Fruit fly (Drosophila melanogaster) whole organism, embryonic: ENCODE data around the gene fok.

ENCODE experiments used
- Atf-2 ChIP-seq: fragments of 200-800 bp; sonication (Bioruptor generic); optimal IDR thresholded peaks from 2 replicates; lab custom pipeline; 2016; ENCODE audit warnings: missing biosample characterization, missing genetic modification characterization
- BEAF-32 ChIP-seq: fragments of 200-800 bp; sonication (Bioruptor generic); optimal IDR thresholded peaks from 3 replicates; lab custom pipeline; 2017; ENCODE audit warnings: missing biosample characterization, missing genetic modification characterization, mild to moderate bottlenecking, moderate library complexity, missing genetic modification reagents
- BtbVII ChIP-seq: fragments of 200-800 bp; sonication (Bioruptor generic); optimal IDR thresholded peaks from 3 replicates; lab custom pipeline; 2017; ENCODE audit warnings: missing biosample characterization, mild to moderate bottlenecking, missing genetic modification characterization
- CG10274 ChIP-seq: fragments of 200-800 bp; sonication (Bioruptor generic); optimal IDR thresholded peaks from 3 replicates; lab custom pipeline; 2017; ENCODE audit warnings: missing biosample characterization, mild to moderate bottlenecking, missing genetic modification characterization
- CG10321 ChIP-seq: fragments of 200-800 bp; sonication (Bioruptor generic); IDR thresholded peaks from 2 replicates; pipeline ENCODE4 v1.3.6; 2022; ENCODE audit warnings: missing biosample characterization, missing genetic modification characterization
- CG11723 ChIP-seq: fragments of 200-800 bp; sonication (Bioruptor generic); optimal IDR thresholded peaks from 2 replicates; lab custom pipeline; 2017; ENCODE audit warnings: missing biosample characterization, mild to moderate bottlenecking, missing genetic modification characterization
- CG13296 ChIP-seq: fragments of 200-800 bp; sonication (Bioruptor generic); optimal IDR thresholded peaks from 3 replicates; lab custom pipeline; 2018; ENCODE audit warnings: missing biosample characterization, mild to moderate bottlenecking, missing genetic modification characterization
- CG14710 ChIP-seq: fragments of 200-800 bp; sonication (Bioruptor generic); optimal IDR thresholded peaks from 3 replicates; lab custom pipeline; 2019; ENCODE audit warnings: missing biosample characterization, mild to moderate bottlenecking, missing genetic modification characterization, moderate library complexity
- CG14860 ChIP-seq: fragments of 200-800 bp; sonication (Bioruptor generic); IDR thresholded peaks from 3 replicates; pipeline ENCODE4 v1.3.6; 2022; ENCODE audit warnings: missing biosample characterization, missing genetic modification characterization; ENCODE audit not compliant: partially characterized antibody
- CG15269 ChIP-seq: fragments of 200-800 bp; sonication (Bioruptor generic); optimal IDR thresholded peaks from 2 replicates; lab custom pipeline; 2018; ENCODE audit warnings: missing biosample characterization, mild to moderate bottlenecking, missing genetic modification characterization, moderate library complexity
- CG15514 ChIP-seq: fragments of 200-800 bp; sonication (Bioruptor generic); optimal IDR thresholded peaks from 3 replicates; lab custom pipeline; 2017; ENCODE audit warnings: missing biosample characterization, missing genetic modification characterization, mild to moderate bottlenecking, moderate library complexity, missing genetic modification reagents
- CG15601 ChIP-seq: fragments of 200-800 bp; sonication (Bioruptor generic); optimal IDR thresholded peaks from 3 replicates; lab custom pipeline; 2019; ENCODE audit warnings: missing biosample characterization, mild to moderate bottlenecking, missing genetic modification characterization, moderate library complexity
- CG17912 ChIP-seq: fragments of 200-800 bp; sonication (Bioruptor generic); optimal IDR thresholded peaks from 2 replicates; lab custom pipeline; 2018; ENCODE audit warnings: missing biosample characterization, mild to moderate bottlenecking, missing genetic modification characterization
- CG2199 ChIP-seq: fragments of 200-800 bp; sonication (Bioruptor generic); IDR thresholded peaks from 3 replicates; pipeline ENCODE4 v1.3.6; 2022; ENCODE audit warnings: missing biosample characterization, missing genetic modification characterization
- CG2712 ChIP-seq: fragments of 200-800 bp; optimal IDR thresholded peaks from 3 replicates; lab custom pipeline; 2019; ENCODE audit warnings: missing biosample characterization, mild to moderate bottlenecking, missing genetic modification characterization, moderate library complexity
- CG32772 ChIP-seq: fragments of 200-800 bp; sonication (Bioruptor generic); IDR thresholded peaks from 2 replicates; pipeline ENCODE4 v1.3.6; 2022; ENCODE audit warnings: missing biosample characterization, missing genetic modification characterization
- CG8290 ChIP-seq, 3 experiments: fragments of 200-800 bp; sonication (Bioruptor generic); optimal IDR thresholded peaks; 2 replicates each; lab custom pipeline; 2016 to 2019; ENCODE audit warnings: missing biosample characterization in 3 of 3, missing genetic modification characterization in 3 of 3, mild to moderate bottlenecking in 2 of 3, moderate library complexity in 1 of 3
- D ChIP-seq, 2 experiments: fragments of 200-800 bp in 1 of 2; fragments of >200 bp in 1 of 2; sonication (Bioruptor generic) in 1 of 2; optimal IDR thresholded peaks; 2 replicates in 1 of 2; 3 replicates in 1 of 2; lab custom pipeline; 2017; ENCODE audit warnings: mild to moderate bottlenecking in 1 of 2, missing biosample characterization in 1 of 2, missing genetic modification characterization in 1 of 2, missing genetic modification reagents in 1 of 2
- Eip74EF ChIP-seq, 2 experiments: fragments of 200-800 bp in 1 of 2; fragments of >200 bp in 1 of 2; sonication (Bioruptor generic) in 1 of 2; optimal IDR thresholded peaks; 2 replicates each; lab custom pipeline; 2017 to 2019; ENCODE audit warnings: missing biosample characterization in 2 of 2, missing genetic modification characterization in 2 of 2, mild to moderate bottlenecking in 1 of 2, moderate library complexity in 1 of 2
- Elba2 ChIP-seq: fragments of 200-800 bp; sonication (Bioruptor generic); optimal IDR thresholded peaks from 3 replicates; lab custom pipeline; 2016; ENCODE audit warnings: missing biosample characterization, missing genetic modification characterization
- Ets97D ChIP-seq: fragments of 200-800 bp; sonication (Bioruptor generic); optimal IDR thresholded peaks from 3 replicates; lab custom pipeline; 2016; ENCODE audit warnings: missing biosample characterization, missing genetic modification characterization
- Hmr ChIP-seq: fragments of 200-800 bp; sonication (Bioruptor generic); optimal IDR thresholded peaks from 3 replicates; lab custom pipeline; 2017; ENCODE audit warnings: mild to moderate bottlenecking, missing biosample characterization, missing genetic modification reagents, missing genetic modification characterization
- Hr39 ChIP-seq: fragments of >200 bp; optimal IDR thresholded peaks from 2 replicates; lab custom pipeline; 2017
- MESR4 ChIP-seq: fragments of 200-800 bp; sonication (Bioruptor generic); optimal IDR thresholded peaks from 2 replicates; lab custom pipeline; 2018; ENCODE audit warnings: missing biosample characterization, mild to moderate bottlenecking, missing genetic modification characterization, moderate library complexity
- Mad ChIP-seq: fragments of 200-800 bp; sonication (Bioruptor generic); optimal IDR thresholded peaks from 2 replicates; lab custom pipeline; 2016; ENCODE audit warnings: missing biosample characterization, missing genetic modification characterization
- Poxn ChIP-seq: fragments of 200-800 bp; sonication (Bioruptor generic); IDR thresholded peaks from 2 replicates; pipeline ENCODE4 v1.3.6; 2022; ENCODE audit warnings: missing biosample characterization, missing genetic modification characterization
- Rfx ChIP-seq: fragments of 200-800 bp; sonication (Bioruptor generic); IDR thresholded peaks from 2 replicates; pipeline ENCODE4 v1.3.6; 2022; ENCODE audit warnings: missing biosample characterization, missing genetic modification characterization
- TFAM ChIP-seq: fragments of 200-800 bp; sonication (Bioruptor generic); optimal IDR thresholded peaks from 2 replicates; lab custom pipeline; 2017; ENCODE audit warnings: missing biosample characterization, missing genetic modification characterization, inconsistent platforms
- YL-1 ChIP-seq: fragments of 200-800 bp; sonication (Bioruptor generic); optimal IDR thresholded peaks from 3 replicates; lab custom pipeline; 2017; ENCODE audit warnings: missing biosample characterization, mild to moderate bottlenecking, missing genetic modification characterization
- ap ChIP-seq: fragments of 200-800 bp; sonication (Bioruptor generic); IDR thresholded peaks from 2 replicates; pipeline ENCODE4 v1.3.6; 2022; ENCODE audit warnings: missing biosample characterization, missing genetic modification characterization
- ara ChIP-seq: fragments of 200-800 bp; sonication (Bioruptor generic); IDR thresholded peaks from 2 replicates; pipeline ENCODE4 v1.3.6; 2022; ENCODE audit warnings: missing biosample characterization, missing genetic modification characterization
- bigmax ChIP-seq: fragments of 200-800 bp; sonication (Bioruptor generic); optimal IDR thresholded peaks from 2 replicates; lab custom pipeline; 2018; ENCODE audit warnings: missing biosample characterization, mild to moderate bottlenecking, missing genetic modification characterization
- chm ChIP-seq: fragments of 200-800 bp; sonication (Bioruptor generic); IDR thresholded peaks from 2 replicates; pipeline ENCODE4 v1.3.6; 2022; ENCODE audit warnings: missing biosample characterization, missing genetic modification characterization
- cwo ChIP-seq: fragments of 200-800 bp; sonication (Bioruptor generic); optimal IDR thresholded peaks from 3 replicates; lab custom pipeline; 2017; ENCODE audit warnings: missing biosample characterization, missing genetic modification characterization, mild to moderate bottlenecking, moderate library complexity, missing genetic modification reagents
- ewg ChIP-seq: fragments of 200-800 bp; sonication (Bioruptor generic); optimal IDR thresholded peaks from 3 replicates; lab custom pipeline; 2017; ENCODE audit warnings: mild to moderate bottlenecking, missing biosample characterization, missing genetic modification reagents, missing genetic modification characterization
- exex ChIP-seq: fragments of 200-800 bp; sonication (Bioruptor generic); optimal IDR thresholded peaks from 4 replicates; lab custom pipeline; 2018; ENCODE audit warnings: missing biosample characterization, mild to moderate bottlenecking, missing genetic modification characterization, moderate library complexity
- gce ChIP-seq: fragments of 200-800 bp; sonication (Bioruptor generic); IDR thresholded peaks from 3 replicates; pipeline ENCODE4 v1.3.6; 2022; ENCODE audit warnings: missing biosample characterization, missing genetic modification characterization
- grau ChIP-seq: fragments of 200-800 bp; optimal IDR thresholded peaks from 3 replicates; lab custom pipeline; 2019; ENCODE audit warnings: missing biosample characterization, mild to moderate bottlenecking, missing genetic modification characterization, moderate library complexity
- kay ChIP-seq: fragments of 200-800 bp; sonication (Bioruptor generic); optimal IDR thresholded peaks from 2 replicates; lab custom pipeline; 2016; ENCODE audit warnings: missing biosample characterization, missing genetic modification characterization
- luna ChIP-seq: fragments of 200-800 bp; sonication (Bioruptor generic); optimal IDR thresholded peaks from 2 replicates; lab custom pipeline; 2016; ENCODE audit warnings: missing biosample characterization, missing genetic modification characterization
- nerfin-1 ChIP-seq: fragments of 200-800 bp; sonication (Bioruptor generic); optimal IDR thresholded peaks from 3 replicates; lab custom pipeline; 2019; ENCODE audit warnings: missing biosample characterization, mild to moderate bottlenecking, missing genetic modification characterization, moderate library complexity
- nmo ChIP-seq: fragments of 200-800 bp; sonication (Bioruptor generic); optimal IDR thresholded peaks from 2 replicates; lab custom pipeline; 2018; ENCODE audit warnings: missing biosample characterization, mild to moderate bottlenecking, missing genetic modification characterization, moderate library complexity
- p53 ChIP-seq: fragments of 200-800 bp; sonication (Bioruptor generic); optimal IDR thresholded peaks from 2 replicates; lab custom pipeline; 2016; ENCODE audit warnings: missing biosample characterization, missing genetic modification characterization
- phol ChIP-seq: fragments of 200-800 bp; sonication (Bioruptor generic); optimal IDR thresholded peaks from 3 replicates; lab custom pipeline; 2018; ENCODE audit warnings: missing biosample characterization, mild to moderate bottlenecking, missing genetic modification characterization, moderate library complexity
- pzg ChIP-seq: fragments of 200-800 bp; sonication (Bioruptor generic); optimal IDR thresholded peaks from 3 replicates; lab custom pipeline; 2018; ENCODE audit warnings: missing biosample characterization, mild to moderate bottlenecking, missing genetic modification characterization, moderate library complexity
- ro ChIP-seq: fragments of 200-800 bp; sonication (Bioruptor generic); IDR thresholded peaks from 2 replicates; pipeline ENCODE4 v1.3.6; 2022; ENCODE audit warnings: missing biosample characterization, missing genetic modification characterization
- stwl ChIP-seq: fragments of 200-800 bp; sonication (Bioruptor generic); optimal IDR thresholded peaks from 3 replicates; lab custom pipeline; 2018; ENCODE audit warnings: missing biosample characterization, mild to moderate bottlenecking, missing genetic modification characterization, moderate library complexity
- tio ChIP-seq: fragments of 200-800 bp; sonication (Bioruptor generic); optimal IDR thresholded peaks from 2 replicates; lab custom pipeline; 2017; ENCODE audit warnings: missing biosample characterization, missing genetic modification characterization, inconsistent platforms
- vfl ChIP-seq: fragments of 200-800 bp; sonication (Bioruptor generic); optimal IDR thresholded peaks from 2 replicates; lab custom pipeline; 2016; ENCODE audit warnings: missing biosample characterization, missing genetic modification characterization
- vvl ChIP-seq: fragments of 200-800 bp; sonication (Bioruptor generic); IDR thresholded peaks from 2 replicates; pipeline ENCODE4 v1.3.6; 2022; ENCODE audit warnings: missing biosample characterization, missing genetic modification characterization

fok gene

dm6 chr2L:20066233-20066650, 18.6 kb downstream of the fok start, which contains the start of gene bwa (continued):
- TF ChIP-seq D (optimal IDR thresholded peaks at IDR 0.05; lab: Kevin White, UChicago) (no peak), D (GFP tag; optimal IDR thresholded peaks at IDR 0.05; lab: Kevin White, UChicago) (no peak), CG15514 (GFP tag; lab: Kevin White, UChicago) (peak; percentile 64), BEAF-32 (peak; percentile 44), exex (tag; lab: Kevin White, UChicago) (no peak), luna (GFP tag; lab: Kevin White, UChicago) (no peak), bigmax (GFP tag; lab: Kevin White, UChicago) (no peak), CG10321 (no peak), Poxn (GFP tag; lab: Robert Waterston, UW) (no peak), phol (tag; lab: Kevin White, UChicago) (peak; percentile 59), CG14710 (peak; percentile 28), tio (GFP tag; lab: Kevin White, UChicago) (no peak), kay (GFP tag; lab: Kevin White, UChicago) (no peak), Mad (GFP tag; lab: Kevin White, UChicago) (no peak), BtbVII (GFP tag; lab: Kevin White, UChicago) (no peak), ewg (GFP tag; lab: Kevin White, UChicago) (no peak), p53 (GFP tag; lab: Kevin White, UChicago) (peak; percentile 33), chm (GFP tag; lab: Robert Waterston, UW) (0 out of 2 replicates have a peak, but pooled peaks have one; percentile 30), vvl (GFP tag; lab: Robert Waterston, UW) (peak; percentile 54; the same call in 1 of the 2 replicates), MESR4 (peak; percentile 52), CG15269 (tag; lab: Kevin White, UChicago) (no peak), Hmr (GFP tag; lab: Kevin White, UChicago) (peak; percentile 58), TFAM (GFP tag; lab: Kevin White, UChicago) (no peak), CG8290 (GFP tag; optimal IDR thresholded peaks at IDR 0.05; lab: Kevin White, UChicago) (no peak), CG8290 (tag; optimal IDR thresholded peaks at IDR 0.05; lab: Kevin White, UChicago) (peak in 1 of 2 experiments; percentile 34), Eip74EF (GFP tag; optimal IDR thresholded peaks at IDR 0.05; lab: Kevin White, UChicago) (no peak), Atf-2 (no peak), cwo (GFP tag; lab: Kevin White, UChicago) (no peak), ro (GFP tag; lab: Robert Waterston, UW) (no peak), pzg (peak; percentile 87), CG10274 (GFP tag; lab: Kevin White, UChicago) (no peak), vfl (GFP tag; lab: Kevin White, UChicago) (no peak), CG17912 (GFP tag; lab: Kevin White, UChicago) (no peak), Elba2 (GFP tag; lab: Kevin White, UChicago) (no peak), Ets97D (GFP tag; lab: Kevin White, UChicago) (peak; percentile 58), Rfx (GFP tag; lab: Robert Waterston, UW) (no peak), CG15601 (no peak), CG2712 (tag; lab: Kevin White, UChicago) (peak; percentile 31), CG32772 (GFP tag; lab: Robert Waterston, UW) (no peak), grau (no peak), CG11723 (GFP tag; lab: Kevin White, UChicago) (peak; percentile 10), gce (GFP tag; lab: Robert Waterston, UW) (no peak), CG13296 (GFP tag; lab: Kevin White, UChicago) (peak; percentile 25), CG2199 (GFP tag; lab: Robert Waterston, UW) (no peak), YL-1 (GFP tag; lab: Kevin White, UChicago) (peak; percentile 28), nmo (GFP tag; lab: Kevin White, UChicago) (peak; percentile 25), ap (GFP tag; lab: Robert Waterston, UW) (no peak), ara (no peak), Hr39 (no peak), stwl (tag; lab: Kevin White, UChicago) (peak; percentile 39), CG14860 (GFP tag; lab: Robert Waterston, UW) (no peak), nerfin-1 (tag; lab: Kevin White, UChicago) (peak; percentile 51)
- TF ChIP-seq, all 482 proteins: peak for 81
